Worm (Caenorhabditis elegans) whole organism, midembryonic: Measurements from ENCODE around the gene ncx-8.

Experiments
- T22C8.4 ChIP-seq: fragments of 200-800 bp; sonication (Bioruptor generic); IDR thresholded peaks from 2 replicates; pipeline ENCODE4 v1.3.6; 2022; ENCODE audit warnings: missing genetic modification characterization, missing compliant biosample characterization
- cog-1 ChIP-seq: sonication (generic microtip); optimal IDR thresholded peaks from 2 replicates; lab custom pipeline; 2016; ENCODE audit warnings: missing genetic modification characterization, missing compliant biosample characterization
- flt-1 ChIP-seq: fragments of 200-800 bp; sonication (Bioruptor generic); IDR thresholded peaks from 2 replicates; pipeline ENCODE4 v1.3.6; 2022; ENCODE audit warnings: missing genetic modification characterization, missing compliant biosample characterization
- klf-2 ChIP-seq: fragments of 200-800 bp; sonication (Bioruptor generic); conservative IDR thresholded peaks from 2 replicates; pipeline ENCODE4 v1.3.6; 2022; ENCODE audit warnings: missing genetic modification reagents, missing genetic modification characterization, missing compliant biosample characterization
- med-1 ChIP-seq: sonication (generic microtip); optimal IDR thresholded peaks from 2 replicates; lab custom pipeline; 2017; ENCODE audit warnings: missing genetic modification characterization, mild to moderate bottlenecking, missing compliant biosample characterization, antibody characterized with exemption, missing genetic modification reagents; ENCODE audit not compliant: insufficient read depth
- ref-1 ChIP-seq: fragments of 200-800 bp; sonication (Bioruptor generic); conservative IDR thresholded peaks from 2 replicates; pipeline ENCODE4 v1.3.6; 2022; ENCODE audit warnings: missing genetic modification reagents, missing genetic modification characterization, missing compliant biosample characterization
- tab-1 ChIP-seq: fragments of 200-800 bp; sonication (Bioruptor generic); IDR thresholded peaks from 2 replicates; pipeline ENCODE4 v1.3.6; 2022; ENCODE audit warnings: missing genetic modification characterization, missing compliant biosample characterization
- ztf-23 ChIP-seq: fragments of 200-800 bp; sonication (Bioruptor generic); IDR thresholded peaks from 2 replicates; pipeline ENCODE4 v1.3.6; 2022; ENCODE audit warnings: missing genetic modification reagents, missing genetic modification characterization, missing compliant biosample characterization
- ztf-29 ChIP-seq: fragments of 200-800 bp; sonication (Bioruptor generic); IDR thresholded peaks from 2 replicates; pipeline ENCODE4 v1.3.6; 2022; ENCODE audit warnings: missing genetic modification reagents, missing genetic modification characterization, missing compliant biosample characterization

Gene ncx-8

DNA sequence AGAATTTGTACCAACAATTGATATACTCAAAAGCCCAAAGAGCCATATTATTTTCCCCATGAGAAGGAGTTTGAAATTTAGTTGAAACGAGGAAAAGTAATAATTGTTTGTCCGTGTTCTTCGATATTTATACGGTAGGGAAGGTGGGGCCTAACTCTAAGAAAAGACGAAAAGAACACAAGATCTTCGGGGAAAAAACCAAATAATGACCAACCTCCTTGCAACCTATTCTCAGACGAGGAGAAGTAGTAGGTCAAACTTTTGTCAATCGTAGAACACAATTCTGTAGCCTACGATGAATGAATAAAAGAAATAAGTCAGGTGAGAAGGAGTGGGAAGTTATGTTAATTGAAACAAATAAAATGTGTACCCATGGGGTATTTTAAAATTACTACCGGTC, at the start of gene ncx-8:
Gene ncx-8, minus strand, starts transcription at position 101 of the 400 bp plus-strand sequence.
- TF ChIP-seq klf-2 (GFP tag; lab: Robert Waterston, UW) (no peak), flt-1 (GFP tag; lab: Robert Waterston, UW) (no peak), ref-1 (GFP tag; lab: Robert Waterston, UW) (no peak), cog-1 (tag; lab: Kevin White, UChicago) (no peak), med-1 (GFP tag; lab: Kevin White, UChicago) (no peak), ztf-29 (GFP tag; lab: Robert Waterston, UW) (no peak), ztf-23 (no peak), tab-1 (no peak), T22C8.4 (no peak)

ce11 chrV:5036364-5036763, 49.4 kb upstream of the ncx-8 start, which contains the start of gene K11D12.7:
TSS of gene K11D12.7 (minus strand) at chrV:5036464.
- TF ChIP-seq T22C8.4, result no peak
- no peak for TF ChIP-seq ztf-29 (GFP tag; lab: Robert Waterston, UW)
- TF ChIP-seq klf-2 (GFP tag; lab: Robert Waterston, UW), result no peak
- no peak for TF ChIP-seq flt-1 (GFP tag; lab: Robert Waterston, UW)
- no peak for TF ChIP-seq cog-1 (tag; lab: Kevin White, UChicago)
- no peak for TF ChIP-seq tab-1
- TF ChIP-seq med-1 (GFP tag; lab: Kevin White, UChicago), result no peak
- TF ChIP-seq ref-1 (GFP tag; lab: Robert Waterston, UW), result no peak
- no peak for TF ChIP-seq ztf-23

ce11 chrV:5035058-5035457, 48.1 kb upstream of the ncx-8 start, which contains the start of gene K11D12.6:
TSS of gene K11D12.6 (minus strand) at chrV:5035158.
- TF ChIP-seq tab-1 (no peak), ztf-29 (GFP tag; lab: Robert Waterston, UW) (no peak), cog-1 (tag; lab: Kevin White, UChicago) (no peak), T22C8.4 (no peak), flt-1 (GFP tag; lab: Robert Waterston, UW) (no peak), klf-2 (GFP tag; lab: Robert Waterston, UW) (no peak), ref-1 (GFP tag; lab: Robert Waterston, UW) (no peak), ztf-23 (no peak), med-1 (GFP tag; lab: Kevin White, UChicago) (no peak)

ce11 chrV:5033099-5033498, 46.1 kb upstream of the ncx-8 start, which contains the start of gene K11D12.13:
TSS of gene K11D12.13 (plus strand) at chrV:5033399.
- TF ChIP-seq cog-1 (tag; lab: Kevin White, UChicago) (no peak), med-1 (GFP tag; lab: Kevin White, UChicago) (no peak), T22C8.4 (no peak), klf-2 (GFP tag; lab: Robert Waterston, UW) (no peak), ztf-23 (no peak), tab-1 (no peak), ztf-29 (GFP tag; lab: Robert Waterston, UW) (no peak), ref-1 (GFP tag; lab: Robert Waterston, UW) (no peak), flt-1 (GFP tag; lab: Robert Waterston, UW) (no peak)

- no peak for TF ChIP-seq ref-1 (GFP tag; lab: Robert Waterston, UW)
- TF ChIP-seq T22C8.4, result no peak
- TF ChIP-seq med-1 (GFP tag; lab: Kevin White, UChicago), result no peak
- TF ChIP-seq ztf-29 (GFP tag; lab: Robert Waterston, UW), result no peak
- no peak for TF ChIP-seq ztf-23
- no peak for TF ChIP-seq tab-1
- no peak for TF ChIP-seq klf-2 (GFP tag; lab: Robert Waterston, UW)
- no peak for TF ChIP-seq cog-1 (tag; lab: Kevin White, UChicago)
- no peak for TF ChIP-seq flt-1 (GFP tag; lab: Robert Waterston, UW)
These were observed 45.2 kb upstream of the ncx-8 start for ce11 chrV:5032176-5032575.

DNA sequence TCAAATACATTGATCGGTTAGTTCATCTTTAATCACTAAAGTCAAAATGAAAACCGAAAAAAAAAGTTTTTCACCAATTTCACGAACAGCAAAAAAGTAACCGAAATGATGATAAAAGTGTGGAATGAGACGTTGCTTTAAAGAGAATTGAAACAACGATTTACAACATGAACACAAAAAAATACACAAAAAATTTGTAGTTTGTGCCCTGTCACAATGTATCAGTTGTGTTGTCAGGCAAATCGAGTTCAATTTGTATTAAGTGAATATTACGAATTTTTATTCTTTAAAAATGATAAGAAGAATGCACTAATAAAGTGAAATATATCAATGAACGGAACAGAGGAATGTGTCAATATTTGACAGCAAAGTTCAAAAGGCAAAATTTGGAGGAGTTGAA, 44.8 kb upstream of the ncx-8 start:
- no peak for TF ChIP-seq med-1 (GFP tag; lab: Kevin White, UChicago)

- TF ChIP-seq ztf-29 (GFP tag; lab: Robert Waterston, UW) (no peak), med-1 (GFP tag; lab: Kevin White, UChicago) (no peak), tab-1 (no peak), ztf-23 (no peak), cog-1 (tag; lab: Kevin White, UChicago) (no peak), ref-1 (GFP tag; lab: Robert Waterston, UW) (no peak), flt-1 (GFP tag; lab: Robert Waterston, UW) (no peak), T22C8.4 (no peak), klf-2 (GFP tag; lab: Robert Waterston, UW) (no peak)
These were observed 43.7 kb upstream of the ncx-8 start, which contains the start of gene swt-7 for ce11 chrV:5030715-5031114. TSS of gene swt-7 (minus strand) at chrV:5030815.

ce11 chrV:5030212-5030611, 43.2 kb upstream of the ncx-8 start:
- TF ChIP-seq flt-1 (GFP tag; lab: Robert Waterston, UW) (no peak), med-1 (GFP tag; lab: Kevin White, UChicago) (no peak), klf-2 (GFP tag; lab: Robert Waterston, UW) (no peak), ztf-23 (no peak), ref-1 (GFP tag; lab: Robert Waterston, UW) (no peak), ztf-29 (GFP tag; lab: Robert Waterston, UW) (no peak), T22C8.4 (no peak), tab-1 (no peak), cog-1 (tag; lab: Kevin White, UChicago) (no peak)

ce11 chrV:5027640-5028039, 40.6 kb upstream of the ncx-8 start, which contains the start of gene cpt-4:
TSS of gene cpt-4 (minus strand) at chrV:5027723.
- TF ChIP-seq T22C8.4 (no peak), klf-2 (GFP tag; lab: Robert Waterston, UW) (no peak), flt-1 (GFP tag; lab: Robert Waterston, UW) (no peak), med-1 (GFP tag; lab: Kevin White, UChicago) (no peak), ztf-23 (no peak), tab-1 (no peak), cog-1 (tag; lab: Kevin White, UChicago) (no peak), ztf-29 (GFP tag; lab: Robert Waterston, UW) (no peak), ref-1 (GFP tag; lab: Robert Waterston, UW) (no peak)
